Fruit fly (Drosophila melanogaster) whole organism, prepupa: ENCODE data around the gene Cp7Fb.

Experiments used
- Blimp-1 ChIP-seq: fragments of 200-800 bp; sonication (Bioruptor generic); optimal IDR thresholded peaks from 3 replicates; lab custom pipeline; 2017; ENCODE audit warnings: missing biosample characterization, missing genetic modification characterization, mild to moderate bottlenecking, moderate library complexity, missing genetic modification reagents
- CG10631 ChIP-seq: fragments of 200-800 bp; sonication (Bioruptor generic); optimal IDR thresholded peaks from 2 replicates; lab custom pipeline; 2016; ENCODE audit warnings: missing biosample characterization, missing genetic modification characterization
- CG10669 ChIP-seq: fragments of 200-800 bp; sonication (Bioruptor generic); optimal IDR thresholded peaks from 3 replicates; lab custom pipeline; 2018; ENCODE audit warnings: missing biosample characterization, mild to moderate bottlenecking, missing genetic modification characterization, moderate library complexity
- CG11762 ChIP-seq: fragments of 200-800 bp; sonication (Bioruptor generic); optimal IDR thresholded peaks from 3 replicates; lab custom pipeline; 2016; ENCODE audit warnings: missing biosample characterization, missing genetic modification characterization; ENCODE audit not compliant: insufficient read depth
- CG11902 ChIP-seq: fragments of 200-800 bp; sonication (Bioruptor generic); optimal IDR thresholded peaks from 3 replicates; lab custom pipeline; 2016; ENCODE audit warnings: missing biosample characterization, missing genetic modification characterization
- CG15336 ChIP-seq: fragments of 200-800 bp; sonication (Bioruptor generic); IDR thresholded peaks from 2 replicates; pipeline ENCODE4 v1.3.6; 2022; ENCODE audit warnings: missing biosample characterization, missing genetic modification characterization
- CG16779 ChIP-seq: fragments of 200-800 bp; sonication (Bioruptor generic); optimal IDR thresholded peaks from 3 replicates; lab custom pipeline; 2017; ENCODE audit warnings: missing biosample characterization, mild to moderate bottlenecking, missing genetic modification characterization
- CG3032 ChIP-seq: fragments of 200-800 bp; optimal IDR thresholded peaks from 2 replicates; lab custom pipeline; 2019; ENCODE audit warnings: missing biosample characterization, mild to moderate bottlenecking, missing genetic modification characterization, moderate library complexity
- CG32006 ChIP-seq: fragments of 200-800 bp; sonication (Bioruptor generic); optimal IDR thresholded peaks from 3 replicates; lab custom pipeline; 2017; ENCODE audit warnings: missing biosample characterization, mild to moderate bottlenecking, missing genetic modification characterization
- CG34406 ChIP-seq: fragments of 200-800 bp; sonication (Bioruptor generic); optimal IDR thresholded peaks from 3 replicates; lab custom pipeline; 2016; ENCODE audit warnings: missing biosample characterization, missing genetic modification characterization
- CG6163 ChIP-seq: fragments of 200-800 bp; sonication (Bioruptor generic); IDR thresholded peaks from 3 replicates; pipeline ENCODE4 v1.3.6; 2022; ENCODE audit warnings: missing biosample characterization, missing genetic modification characterization
- CG6276 ChIP-seq: fragments of 200-800 bp; sonication (Bioruptor generic); optimal IDR thresholded peaks from 2 replicates; lab custom pipeline; 2017; ENCODE audit warnings: missing biosample characterization, mild to moderate bottlenecking, missing genetic modification characterization
- CG6808 ChIP-seq: fragments of 200-800 bp; sonication (Bioruptor generic); optimal IDR thresholded peaks from 3 replicates; lab custom pipeline; 2017; ENCODE audit warnings: missing biosample characterization, missing genetic modification characterization, mild to moderate bottlenecking, moderate library complexity, missing genetic modification reagents
- CG6854 ChIP-seq: fragments of 200-800 bp; sonication (Bioruptor generic); optimal IDR thresholded peaks from 2 replicates; lab custom pipeline; 2017; ENCODE audit warnings: missing biosample characterization, mild to moderate bottlenecking, missing genetic modification characterization
- CG7368 ChIP-seq: fragments of 200-800 bp; sonication (Bioruptor generic); optimal IDR thresholded peaks from 3 replicates; lab custom pipeline; 2016; ENCODE audit warnings: missing biosample characterization, missing genetic modification characterization
- CG8119 ChIP-seq: fragments of 200-800 bp; sonication (Bioruptor generic); IDR thresholded peaks from 3 replicates; pipeline ENCODE4 v1.3.6; 2022; ENCODE audit warnings: missing biosample characterization, missing genetic modification characterization
- CG9139 ChIP-seq: fragments of 200-800 bp; sonication (Bioruptor generic); optimal IDR thresholded peaks from 3 replicates; lab custom pipeline; 2017; ENCODE audit warnings: missing biosample characterization, mild to moderate bottlenecking, missing genetic modification characterization
- Ets21C ChIP-seq: fragments of 200-800 bp; sonication (Bioruptor generic); optimal IDR thresholded peaks from 3 replicates; lab custom pipeline; 2016; ENCODE audit warnings: missing biosample characterization, missing genetic modification characterization
- Ets96B ChIP-seq: fragments of 200-800 bp; optimal IDR thresholded peaks from 2 replicates; lab custom pipeline; 2019; ENCODE audit warnings: missing biosample characterization, mild to moderate bottlenecking, missing genetic modification characterization, moderate library complexity
- Hr38 ChIP-seq: sonication (Bioruptor generic); optimal IDR thresholded peaks from 2 replicates; lab custom pipeline; 2016; ENCODE audit warnings: missing biosample characterization, missing genetic modification characterization
- Hr39 ChIP-seq: fragments of 200-800 bp; sonication (Bioruptor generic); optimal IDR thresholded peaks from 2 replicates; lab custom pipeline; 2016; ENCODE audit warnings: missing biosample characterization, missing genetic modification characterization
- Hr4 ChIP-seq: fragments of 200-800 bp; sonication (Bioruptor generic); optimal IDR thresholded peaks from 3 replicates; lab custom pipeline; 2016; ENCODE audit warnings: missing biosample characterization, missing genetic modification characterization
- Met ChIP-seq: fragments of 200-800 bp; sonication (Bioruptor generic); optimal IDR thresholded peaks from 3 replicates; lab custom pipeline; 2016; ENCODE audit warnings: missing biosample characterization, missing genetic modification characterization
- Smox ChIP-seq: fragments of 200-800 bp; sonication (Bioruptor generic); optimal IDR thresholded peaks from 3 replicates; lab custom pipeline; 2016; ENCODE audit warnings: missing biosample characterization, missing genetic modification characterization
- Sox102F ChIP-seq: fragments of 200-800 bp; sonication (Bioruptor generic); optimal IDR thresholded peaks from 2 replicates; lab custom pipeline; 2016; ENCODE audit warnings: missing biosample characterization, mild to moderate bottlenecking, missing genetic modification characterization
- Sox15 ChIP-seq: fragments of 200-800 bp; sonication (Bioruptor generic); optimal IDR thresholded peaks from 3 replicates; lab custom pipeline; 2016; ENCODE audit warnings: missing biosample characterization, missing genetic modification characterization
- achi ChIP-seq: fragments of 200-800 bp; sonication (Bioruptor generic); optimal IDR thresholded peaks from 3 replicates; lab custom pipeline; 2016; ENCODE audit warnings: missing biosample characterization, missing genetic modification characterization
- acj6 ChIP-seq: fragments of 200-800 bp; sonication (Bioruptor generic); optimal IDR thresholded peaks from 3 replicates; lab custom pipeline; 2016; ENCODE audit warnings: missing biosample characterization, missing genetic modification characterization
- cyc ChIP-seq: fragments of 200-800 bp; sonication (Bioruptor generic); optimal IDR thresholded peaks from 3 replicates; lab custom pipeline; 2016; ENCODE audit warnings: missing biosample characterization, missing genetic modification characterization
- dsx ChIP-seq: fragments of 200-800 bp; optimal IDR thresholded peaks from 3 replicates; lab custom pipeline; 2019; ENCODE audit warnings: missing biosample characterization, mild to moderate bottlenecking, missing genetic modification characterization, moderate library complexity; ENCODE audit not compliant: poor library complexity, severe bottlenecking
- fd85E ChIP-seq: fragments of 200-800 bp; sonication (Bioruptor generic); optimal IDR thresholded peaks from 3 replicates; lab custom pipeline; 2016; ENCODE audit warnings: missing biosample characterization, missing genetic modification characterization
- net ChIP-seq: fragments of 200-800 bp; sonication (Bioruptor generic); optimal IDR thresholded peaks from 3 replicates; lab custom pipeline; 2016; ENCODE audit warnings: missing biosample characterization, missing genetic modification characterization
- pdm3 ChIP-seq: fragments of 200-800 bp; sonication (Bioruptor generic); optimal IDR thresholded peaks from 3 replicates; lab custom pipeline; 2016; ENCODE audit warnings: missing biosample characterization, missing genetic modification characterization
- ss ChIP-seq, 2 experiments: fragments of 200-800 bp; sonication (Bioruptor generic); optimal IDR thresholded peaks; 2 replicates in 1 of 2; 3 replicates in 1 of 2; lab custom pipeline; 2017 to 2018; ENCODE audit warnings: mild to moderate bottlenecking in 2 of 2, missing biosample characterization in 2 of 2, missing genetic modification characterization in 2 of 2, moderate library complexity in 1 of 2
- topi ChIP-seq: fragments of 200-800 bp; sonication (Bioruptor generic); optimal IDR thresholded peaks from 3 replicates; lab custom pipeline; 2016; ENCODE audit warnings: missing biosample characterization, missing genetic modification characterization
- vri ChIP-seq: fragments of 200-800 bp; sonication (Bioruptor generic); optimal IDR thresholded peaks from 3 replicates; lab custom pipeline; 2016; ENCODE audit warnings: missing biosample characterization, mild to moderate bottlenecking, missing genetic modification characterization

The Cp7Fb gene

dm6 chrX:8481462-8481861 lies 7.8 kb downstream of the Cp7Fb start, which contains the start of gene Cp38:
Gene Cp38, plus strand, starts transcription at chrX:8481837.
- TF ChIP-seq ss (GFP tag; optimal IDR thresholded peaks at IDR 0.05; lab: Kevin White, UChicago) (no peak), CG3032 (tag; lab: Kevin White, UChicago) (no peak), Sox15 (no peak), CG8119 (GFP tag; lab: Robert Waterston, UW) (no peak), Met (GFP tag; lab: Kevin White, UChicago) (no peak), acj6 (GFP tag; lab: Kevin White, UChicago) (no peak), achi (GFP tag; lab: Kevin White, UChicago) (no peak), CG32006 (GFP tag; lab: Kevin White, UChicago) (no peak), CG6276 (GFP tag; lab: Kevin White, UChicago) (no peak), Blimp-1 (no peak), CG10631 (GFP tag; lab: Kevin White, UChicago) (no peak), CG9139 (GFP tag; lab: Kevin White, UChicago) (no peak), CG6808 (GFP tag; lab: Kevin White, UChicago) (no peak), Hr38 (GFP tag; lab: Kevin White, UChicago) (no peak), net (no peak), Hr39 (GFP tag; lab: Kevin White, UChicago) (no peak), CG11902 (GFP tag; lab: Kevin White, UChicago) (no peak), Sox102F (GFP tag; lab: Kevin White, UChicago) (no peak)
- TF ChIP-seq, all 60 proteins: peak for 0

dm6 chrX:8483671-8484070 lies 10.0 kb downstream of the Cp7Fb start, which contains the start of gene CG33223:
Gene CG33223, minus strand, starts transcription at chrX:8483885.
- no peak for TF ChIP-seq Sox102F (GFP tag; lab: Kevin White, UChicago)
- no peak for TF ChIP-seq vri (GFP tag; lab: Kevin White, UChicago)
- no peak for TF ChIP-seq CG16779 (tag; lab: Kevin White, UChicago)
- no peak for TF ChIP-seq CG3032 (tag; lab: Kevin White, UChicago)
- TF ChIP-seq CG10631 (GFP tag; lab: Kevin White, UChicago), result no peak
- no peak for TF ChIP-seq dsx (GFP tag; lab: Kevin White, UChicago)
- TF ChIP-seq CG6854 (GFP tag; lab: Kevin White, UChicago), result no peak
- TF ChIP-seq Sox15, result no peak
- TF ChIP-seq CG6163 (GFP tag; lab: Robert Waterston, UW), result no peak
- no peak for TF ChIP-seq Ets96B (tag; lab: Kevin White, UChicago)
- no peak for TF ChIP-seq acj6 (GFP tag; lab: Kevin White, UChicago)
- no peak for TF ChIP-seq Smox (GFP tag; lab: Kevin White, UChicago)

DNA sequence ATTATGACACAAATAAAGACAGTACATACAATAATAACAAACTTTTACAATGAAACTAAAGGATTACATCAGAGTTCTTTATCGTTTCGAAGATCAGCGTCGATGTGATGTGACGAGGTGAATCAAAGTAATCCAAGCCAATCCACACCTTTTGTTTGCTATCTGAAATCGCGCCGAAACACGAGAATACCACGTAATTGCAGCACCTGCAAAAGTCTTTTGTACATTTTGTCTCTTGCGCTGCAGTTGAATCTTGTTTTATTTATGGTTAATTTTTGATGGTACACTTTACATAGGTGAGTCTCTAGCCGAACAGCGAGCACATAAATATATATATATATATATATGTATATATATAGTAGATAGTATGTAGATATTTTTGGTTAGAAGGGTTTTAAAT lies 11.1 kb downstream of the Cp7Fb start:
- TF ChIP-seq net (no peak), pdm3 (GFP tag; lab: Kevin White, UChicago) (no peak), Hr4 (GFP tag; lab: Kevin White, UChicago) (no peak), cyc (GFP tag; lab: Kevin White, UChicago) (no peak), fd85E (GFP tag; lab: Kevin White, UChicago) (no peak), CG6276 (GFP tag; lab: Kevin White, UChicago) (no peak), CG16779 (tag; lab: Kevin White, UChicago) (no peak), CG11762 (GFP tag; lab: Kevin White, UChicago) (no peak), Blimp-1 (no peak)

dm6 chrX:8489048-8489447 lies 15.4 kb downstream of the Cp7Fb start, which contains the start of gene CG33181:
Gene CG33181, plus strand, starts transcription at chrX:8489348.
- no peak for TF ChIP-seq topi

- TF ChIP-seq CG9139 (GFP tag; lab: Kevin White, UChicago) (no peak), CG10669 (GFP tag; lab: Kevin White, UChicago) (no peak), CG15336 (GFP tag; lab: Robert Waterston, UW) (no peak), CG6808 (GFP tag; lab: Kevin White, UChicago) (no peak), CG7368 (GFP tag; lab: Kevin White, UChicago) (no peak), Ets21C (no peak), CG34406 (GFP tag; lab: Kevin White, UChicago) (no peak)
- TF ChIP-seq, all 60 proteins: peak for 0
Measured at dm6 chrX:8489485-8489970, 15.9 kb downstream of the Cp7Fb start, which contains the start of gene otu. Gene otu, minus strand, starts transcription at chrX:8489535.
